Worm (Caenorhabditis elegans): Measurements from ENCODE around the gene T14G11.1.

DNA sequence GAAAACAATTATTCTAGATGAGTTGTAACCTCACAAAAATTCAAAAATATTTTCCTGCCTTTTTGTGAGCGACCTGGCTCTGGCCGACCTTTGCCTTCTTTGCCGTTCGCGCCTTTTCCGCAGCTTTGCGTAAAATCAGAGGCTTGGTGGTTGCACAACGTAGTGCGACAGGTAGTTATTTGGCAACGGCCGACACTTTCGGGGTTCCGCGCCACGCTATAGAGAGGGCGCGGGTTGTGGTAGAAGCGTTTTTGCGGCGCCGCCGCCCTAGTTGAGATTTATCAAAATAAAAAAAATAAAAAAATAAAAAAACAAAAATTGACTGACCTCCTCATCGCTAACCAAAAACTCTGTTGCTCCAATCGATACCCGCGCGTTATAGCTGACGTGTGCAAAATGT lies 25.0 kb upstream of the T14G11.1 start:
- no peak for TF ChIP-seq klf-2 (GFP tag; conservative IDR thresholded peaks at IDR 0.05)
- TF ChIP-seq ref-1 (GFP tag; conservative IDR thresholded peaks at IDR 0.05): no peak
- TF ChIP-seq T22C8.4 (GFP tag; IDR thresholded peaks at IDR 0.05): peak; percentile 8; the same call in 1 of the 2 replicates
- no peak for TF ChIP-seq flt-1 (GFP tag; IDR thresholded peaks at IDR 0.05)
- no peak for TF ChIP-seq tab-1 (GFP tag; IDR thresholded peaks at IDR 0.05)
- no peak for TF ChIP-seq ztf-23 (GFP tag; IDR thresholded peaks at IDR 0.05)
- TF ChIP-seq cog-1 (tag; optimal IDR thresholded peaks at IDR 0.05): no peak
- no peak for TF ChIP-seq ztf-29 (GFP tag; IDR thresholded peaks at IDR 0.05)
- TF ChIP-seq med-1 (GFP tag; optimal IDR thresholded peaks at IDR 0.05; ENCODE audit: insufficient read depth): no peak
